Worm (Caenorhabditis elegans): ENCODE measurements around the gene map-1.

DNA sequence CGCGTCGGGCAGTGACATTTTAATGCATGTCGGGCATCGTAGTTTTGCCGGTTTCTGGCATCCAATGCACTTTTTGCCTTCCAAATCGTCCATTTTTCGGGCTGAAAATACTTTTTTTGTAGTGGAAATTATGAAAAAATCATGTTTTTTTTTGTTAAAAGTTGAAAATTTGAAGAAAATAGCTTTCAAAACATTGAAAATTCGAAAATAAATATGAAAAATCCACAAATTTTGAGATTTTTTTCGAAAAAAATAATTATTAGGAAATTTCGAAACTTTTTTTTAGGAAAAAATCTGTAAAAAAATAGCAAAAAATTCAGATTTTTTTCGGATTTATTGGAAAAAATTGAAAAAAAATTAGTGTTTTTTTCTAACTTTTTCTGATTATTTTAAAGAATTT, at the start of gene map-1:
- TF ChIP-seq him-1 (tag; optimal IDR thresholded peaks at IDR 0.05) (no peak), dao-5 (tag; optimal IDR thresholded peaks at IDR 0.05) (no peak), W03F9.2 (tag; optimal IDR thresholded peaks at IDR 0.05) (no peak)

Measured in whole organism, L4/young adult.